Fruit fly (Drosophila melanogaster) S2 (cell line): ENCODE results near the gene CG2991.

Experiments
- CG8478 ChIP-seq: fragments of >200 bp; optimal IDR thresholded peaks from 2 replicates; lab custom pipeline; 2018
- CTCF ChIP-seq, 2 experiments: fragments of >200 bp; optimal IDR thresholded peaks; 2 replicates each; lab custom pipeline; 2018

DNA sequence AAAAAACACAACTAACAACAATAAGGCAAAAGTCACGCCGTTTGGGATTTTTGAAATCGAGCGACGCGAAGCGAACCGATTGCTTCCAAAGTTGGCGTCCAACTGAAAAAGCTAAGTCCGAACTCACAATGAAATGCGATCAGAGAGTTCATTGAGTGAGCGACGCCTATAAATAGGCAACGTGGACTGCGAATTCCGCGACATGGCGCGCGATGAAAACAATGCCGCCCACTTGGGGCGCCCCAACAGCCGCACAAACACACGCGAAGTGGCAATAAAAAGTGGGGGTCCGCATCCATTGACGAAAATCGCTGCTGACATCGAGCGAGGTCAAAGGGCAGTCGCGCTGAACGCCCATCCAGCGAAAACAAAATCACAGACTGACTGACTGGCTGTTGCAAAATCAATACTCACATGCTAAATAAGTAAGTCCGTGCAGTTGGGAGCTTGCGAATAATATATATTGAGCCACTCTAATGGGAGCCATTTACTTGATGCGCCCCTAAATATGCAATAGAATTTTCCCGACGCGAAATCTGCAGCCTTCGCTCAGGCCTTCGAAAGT, 1.7 kb upstream of the CG2991 start:
- TF ChIP-seq CG8478 = no peak
- peak in 1 of 2 experiments; percentile 57 for TF ChIP-seq CTCF (optimal IDR thresholded peaks at IDR 0.05; lab: Kevin White, UChicago)
